Worm (Caenorhabditis elegans) whole organism, L4 larva: ENCODE measurements around the gene gst-32.

Experiments
- D1046.2 ChIP-seq: fragments of 200-800 bp; sonication (Bioruptor generic); IDR thresholded peaks from 2 replicates; pipeline ENCODE4 v1.3.6; 2022; ENCODE audit warnings: missing genetic modification characterization, missing compliant biosample characterization
- F10B5.3 ChIP-seq: sonication (generic microtip); optimal IDR thresholded peaks from 2 replicates; lab custom pipeline; 2016; ENCODE audit warnings: mild to moderate bottlenecking, missing genetic modification characterization, missing compliant biosample characterization
- F44E2.7 ChIP-seq: fragments of 200-800 bp; sonication (Bioruptor generic); IDR thresholded peaks from 2 replicates; pipeline ENCODE4 v2.1.2; 2022; ENCODE audit warnings: missing genetic modification characterization, missing compliant biosample characterization
- F49E8.2 ChIP-seq: sonication (generic microtip); optimal IDR thresholded peaks from 2 replicates; lab custom pipeline; 2016; ENCODE audit warnings: missing compliant biosample characterization, mild to moderate bottlenecking, missing genetic modification characterization, borderline replicate concordance
- T26A8.4 ChIP-seq: fragments of 200-800 bp; sonication (Bioruptor generic); IDR thresholded peaks from 2 replicates; pipeline ENCODE4 v1.3.6; 2022; ENCODE audit warnings: missing genetic modification characterization, missing compliant biosample characterization
- Y48G9A.11 ChIP-seq: fragments of 200-800 bp; sonication (Bioruptor generic); IDR thresholded peaks from 2 replicates; pipeline ENCODE4 v1.3.6; 2022; ENCODE audit warnings: missing genetic modification reagents, missing genetic modification characterization, missing compliant biosample characterization
- Y5F2A.4 ChIP-seq: fragments of 200-800 bp; sonication (Bioruptor generic); optimal IDR thresholded peaks from 2 replicates; lab custom pipeline; 2018; ENCODE audit warnings: mild to moderate bottlenecking, missing genetic modification characterization, missing compliant biosample characterization
- ZK546.5 ChIP-seq, 2 experiments: sonication (generic microtip); optimal IDR thresholded peaks; 2 replicates each; lab custom pipeline; 2017; ENCODE audit warnings: missing biosample characterization in 2 of 2, missing genetic modification characterization in 2 of 2
- aha-1 ChIP-seq: fragments of 150-350 bp; peaks from one replicate; lab custom pipeline; 2014; ENCODE audit warnings: missing biosample characterization, missing genetic modification characterization
- ama-1 ChIP-seq: fragments of 150-350 bp; optimal IDR thresholded peaks from 2 replicates; lab custom pipeline; 2014; ENCODE audit warnings: inconsistent platforms, mixed read lengths
- arid-1 ChIP-seq: fragments of 200-800 bp; sonication (Bioruptor generic); conservative IDR thresholded peaks from 2 replicates; pipeline ENCODE4 v1.3.6; 2022; ENCODE audit warnings: missing genetic modification reagents, missing genetic modification characterization, missing compliant biosample characterization
- ceh-28 ChIP-seq: fragments of 150-350 bp; optimal IDR thresholded peaks from 2 replicates; lab custom pipeline; 2014; ENCODE audit warnings: missing biosample characterization, missing genetic modification reagents, missing genetic modification characterization
- ceh-62 ChIP-seq: sonication (generic microtip); optimal IDR thresholded peaks from 2 replicates; lab custom pipeline; 2017; ENCODE audit warnings: missing biosample characterization, missing genetic modification characterization
- cey-2 ChIP-seq: sonication (generic microtip); optimal IDR thresholded peaks from 3 replicates; lab custom pipeline; 2017; ENCODE audit warnings: missing genetic modification characterization, mild to moderate bottlenecking, missing compliant biosample characterization, antibody characterized with exemption, borderline replicate concordance; ENCODE audit not compliant: insufficient read depth
- ctbp-1 ChIP-seq: fragments of 200-800 bp; sonication (Bioruptor generic); IDR thresholded peaks from 2 replicates; pipeline ENCODE4 v1.3.6; 2022; ENCODE audit warnings: missing genetic modification reagents, missing genetic modification characterization, missing compliant biosample characterization
- daf-8 ChIP-seq: fragments of 200-800 bp; sonication (Bioruptor generic); IDR thresholded peaks from 2 replicates; pipeline ENCODE4 v1.3.6; 2022; ENCODE audit warnings: missing genetic modification characterization, missing compliant biosample characterization
- dmd-9 ChIP-seq: fragments of 200-800 bp; sonication (Bioruptor generic); IDR thresholded peaks from 2 replicates; pipeline ENCODE4 v1.3.6; 2022; ENCODE audit warnings: missing genetic modification reagents, missing genetic modification characterization, missing compliant biosample characterization
- hif-1 ChIP-seq, 2 experiments: sonication (generic microtip); optimal IDR thresholded peaks; 2 replicates each; lab custom pipeline; 2016 to 2017; ENCODE audit warnings: missing compliant biosample characterization in 2 of 2, missing genetic modification characterization in 2 of 2, missing genetic modification reagents in 2 of 2, missing genotype in 2 of 2, mild to moderate bottlenecking in 1 of 2
- hlh-11 ChIP-seq: fragments of 200-800 bp; sonication (Bioruptor generic); optimal IDR thresholded peaks from 2 replicates; lab custom pipeline; 2018; ENCODE audit warnings: mild to moderate bottlenecking, missing genetic modification characterization, missing compliant biosample characterization
- lin-1 ChIP-seq: fragments of 200-800 bp; sonication (Bioruptor generic); IDR thresholded peaks from 2 replicates; pipeline ENCODE4 v1.3.6; 2022; ENCODE audit warnings: missing genetic modification reagents, missing genetic modification characterization, missing compliant biosample characterization
- lin-38 ChIP-seq: fragments of 200-800 bp; sonication (Bioruptor generic); IDR thresholded peaks from 2 replicates; pipeline ENCODE4 v1.3.6; 2022; ENCODE audit warnings: missing genetic modification reagents, missing genetic modification characterization, missing compliant biosample characterization
- lin-39 ChIP-seq: fragments of 150-350 bp; optimal IDR thresholded peaks from 2 replicates; lab custom pipeline; 2014; ENCODE audit warnings: missing biosample characterization, missing genetic modification reagents, missing genetic modification characterization
- lsy-2 ChIP-seq, 2 experiments: fragments of 150-350 bp in 1 of 2; sonication (generic microtip) in 1 of 2; optimal IDR thresholded peaks; 2 replicates each; lab custom pipeline; 2014 to 2017; ENCODE audit warnings: missing biosample characterization in 2 of 2, missing genetic modification characterization in 2 of 2
- mdl-1 ChIP-seq, 2 experiments: fragments of 150-350 bp in 1 of 2; sonication (generic microtip) in 1 of 2; optimal IDR thresholded peaks; 2 replicates each; lab custom pipeline; 2014 to 2017; ENCODE audit warnings: missing biosample characterization in 2 of 2, missing genetic modification characterization in 2 of 2
- nhr-10 ChIP-seq: fragments of 150-350 bp; optimal IDR thresholded peaks from 2 replicates; lab custom pipeline; 2014; ENCODE audit warnings: missing biosample characterization, missing genetic modification characterization
- nhr-237 ChIP-seq: sonication (generic microtip); optimal IDR thresholded peaks from 2 replicates; lab custom pipeline; 2017; ENCODE audit warnings: missing biosample characterization, missing genetic modification characterization
- nhr-28 ChIP-seq: fragments of 150-350 bp; optimal IDR thresholded peaks from 2 replicates; lab custom pipeline; 2014; ENCODE audit warnings: missing biosample characterization, missing genetic modification characterization
- nhr-76 ChIP-seq: fragments of 150-350 bp; optimal IDR thresholded peaks from 2 replicates; lab custom pipeline; 2014; ENCODE audit warnings: missing biosample characterization, missing genetic modification characterization
- pqm-1 ChIP-seq: sonication (generic microtip); optimal IDR thresholded peaks from 2 replicates; lab custom pipeline; 2017; ENCODE audit warnings: missing biosample characterization, missing genetic modification characterization
- saeg-2 ChIP-seq: fragments of 200-800 bp; sonication (Bioruptor generic); IDR thresholded peaks from 2 replicates; pipeline ENCODE4 v1.3.6; 2022; ENCODE audit warnings: missing genetic modification reagents, missing genetic modification characterization, missing compliant biosample characterization
- skn-1 ChIP-seq: fragments of 150-350 bp; optimal IDR thresholded peaks from 2 replicates; lab custom pipeline; 2014; ENCODE audit warnings: missing biosample characterization, missing genetic modification characterization
- tag-97 ChIP-seq: fragments of 200-800 bp; sonication (Bioruptor generic); IDR thresholded peaks from 2 replicates; pipeline ENCODE4 v1.3.6; 2022; ENCODE audit warnings: missing genetic modification characterization, missing compliant biosample characterization
- unc-130 ChIP-seq: sonication (generic microtip); optimal IDR thresholded peaks from 2 replicates; lab custom pipeline; 2016; ENCODE audit warnings: missing genetic modification reagents, missing genetic modification characterization, missing compliant biosample characterization
- unc-62 ChIP-seq, 3 experiments: fragments of 150-350 bp in 1 of 3; sonication (generic microtip); optimal IDR thresholded peaks in 2 of 3; peaks in 1 of 3; 1 replicate in 1 of 3; 2 replicates in 2 of 3; lab custom pipeline; 2014 to 2017; ENCODE audit warnings: missing biosample characterization in 3 of 3, missing genetic modification characterization in 3 of 3, missing genetic modification reagents in 3 of 3, missing genotype in 1 of 3
- zfp-3 ChIP-seq: fragments of 200-800 bp; sonication (Bioruptor generic); conservative IDR thresholded peaks from 2 replicates; pipeline ENCODE4 v1.3.6; 2022; ENCODE audit warnings: missing genetic modification reagents, missing genetic modification characterization, missing compliant biosample characterization

Gene gst-32

DNA sequence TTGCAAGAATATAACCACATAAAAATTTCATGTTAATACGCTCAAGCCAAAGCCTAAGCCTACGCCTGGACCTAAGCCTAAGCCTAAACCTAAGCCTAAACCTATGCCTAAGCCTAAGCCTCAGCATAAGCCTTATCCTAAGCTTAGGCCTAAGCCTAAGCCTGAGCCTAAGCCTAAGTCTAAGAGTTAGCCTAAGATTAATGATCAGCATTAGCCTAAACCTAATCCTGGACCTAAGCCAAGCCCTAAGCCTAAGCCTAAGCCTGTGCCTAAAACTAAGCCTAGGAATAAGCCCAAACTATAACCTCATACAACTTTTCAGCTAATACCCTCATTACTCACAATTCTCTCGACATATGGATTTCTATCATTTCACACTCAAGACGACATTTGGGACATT, 20.0 kb downstream of the gst-32 start:
- TF ChIP-seq Y48G9A.11 (GFP tag; lab: Robert Waterston, UW): no peak
- TF ChIP-seq aha-1 (tag; lab: Kevin White, UChicago): peak; percentile 53

DNA sequence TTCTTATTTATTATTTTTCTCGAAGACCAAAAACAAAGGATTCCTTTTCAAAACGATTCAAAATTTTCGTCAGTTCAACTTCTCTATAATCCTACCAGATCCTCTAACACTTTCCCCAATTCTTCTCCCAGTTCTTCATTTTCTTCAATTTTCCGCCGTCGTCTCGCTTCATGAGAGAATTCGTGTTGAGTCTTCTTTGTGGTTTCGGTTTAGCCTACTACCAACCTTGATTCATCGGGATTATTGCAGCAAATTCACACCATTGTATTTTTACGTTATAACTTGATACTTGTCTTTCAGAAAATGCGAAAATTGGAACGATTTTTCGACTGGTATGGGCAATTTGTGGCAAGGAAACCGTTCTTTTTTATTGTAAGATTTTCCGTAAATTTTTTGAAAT, 20.5 kb downstream of the gst-32 start, which contains the start of gene ptr-20:
Gene ptr-20, plus strand, starts transcription at position 301 of the 400 bp plus-strand sequence.
- TF ChIP-seq daf-8 (GFP tag; lab: Robert Waterston, UW): no peak
- TF ChIP-seq lin-1 (GFP tag; lab: Robert Waterston, UW): no peak
- no peak for TF ChIP-seq ceh-28
- no peak for TF ChIP-seq lin-39
- no peak for TF ChIP-seq arid-1 (GFP tag; lab: Robert Waterston, UW)
- no peak for TF ChIP-seq ceh-62 (tag; lab: Kevin White, UChicago)
- no peak for TF ChIP-seq saeg-2
- TF ChIP-seq Y48G9A.11 (GFP tag; lab: Robert Waterston, UW): no peak
- TF ChIP-seq T26A8.4: no peak
- no peak for TF ChIP-seq D1046.2 (GFP tag; lab: Robert Waterston, UW)
- no peak for TF ChIP-seq nhr-237
- TF ChIP-seq lin-38 (GFP tag; lab: Robert Waterston, UW): no peak
- no peak for TF ChIP-seq zfp-3 (GFP tag; lab: Robert Waterston, UW)
- TF ChIP-seq dmd-9 (GFP tag; lab: Robert Waterston, UW): no peak
- no peak for TF ChIP-seq nhr-28 (tag; lab: Kevin White, UChicago)
- TF ChIP-seq nhr-10 (tag; lab: Kevin White, UChicago): no peak
- TF ChIP-seq F49E8.2 (tag; lab: Kevin White, UChicago): no peak
- TF ChIP-seq nhr-76 (tag; lab: Kevin White, UChicago): no peak
- TF ChIP-seq cey-2: no peak

DNA sequence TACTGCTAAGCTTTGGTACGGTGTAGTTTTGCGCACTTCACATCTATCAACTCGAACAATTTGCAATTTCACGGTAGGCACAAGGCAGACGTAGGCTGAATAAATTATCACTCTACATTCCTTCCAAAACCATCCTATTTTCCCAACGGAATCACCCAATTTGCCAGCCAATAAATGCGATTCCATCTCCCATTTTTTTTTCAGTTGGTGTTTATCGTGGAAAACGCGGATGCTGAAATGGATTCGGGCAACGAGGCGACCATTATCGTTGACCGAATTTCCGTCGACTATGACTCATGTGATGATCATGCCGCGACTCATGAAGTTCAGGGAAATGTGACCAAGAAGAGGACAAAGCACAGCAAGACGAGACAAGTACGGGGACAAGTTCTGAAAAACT, 30.0 kb downstream of the gst-32 start:
- TF ChIP-seq unc-62 (GFP tag; optimal IDR thresholded peaks at IDR 0.05 in 1 of 2; lab: Kevin White, UChicago) (peak in 1 of 2 experiments; percentile 52), unc-62 (tag; optimal IDR thresholded peaks at IDR 0.05; lab: Kevin White, UChicago) (no peak), ctbp-1 (GFP tag; lab: Robert Waterston, UW) (no peak), aha-1 (tag; lab: Kevin White, UChicago) (peak; percentile 46)

DNA sequence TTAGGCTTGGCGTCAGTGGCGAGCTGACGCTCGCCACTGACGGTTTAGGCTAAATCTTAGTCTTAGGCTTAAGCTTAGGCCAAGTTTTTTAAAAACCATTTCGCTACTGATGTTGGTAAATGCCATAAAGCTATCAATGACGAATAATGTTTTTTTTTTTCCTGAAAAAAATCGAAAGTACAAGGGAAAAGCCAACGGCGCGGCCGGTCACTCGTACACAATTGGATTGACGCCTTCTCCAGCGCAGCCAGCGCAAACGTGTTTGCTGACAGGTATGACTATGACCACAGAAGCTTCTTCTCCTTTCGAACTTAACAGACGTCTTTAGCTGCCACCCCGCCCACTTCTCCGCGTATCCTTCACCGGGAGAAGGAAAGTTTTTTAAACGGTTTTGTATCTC, 32.8 kb downstream of the gst-32 start, which contains the start of gene Y53F4B.27:
Gene Y53F4B.27, plus strand, starts transcription at position 301 of the 400 bp plus-strand sequence.
- no peak for TF ChIP-seq F10B5.3
- no peak for TF ChIP-seq ama-1
- no peak for TF ChIP-seq F44E2.7
- TF ChIP-seq unc-130 (GFP tag; lab: Kevin White, UChicago): no peak
- TF ChIP-seq Y5F2A.4 (GFP tag; lab: Kevin White, UChicago): no peak
- no peak for TF ChIP-seq hif-1 (tag; optimal IDR thresholded peaks at IDR 0.05; lab: Kevin White, UChicago)
- TF ChIP-seq pqm-1 (tag; lab: Kevin White, UChicago): no peak
- no peak for TF ChIP-seq F49E8.2 (tag; lab: Kevin White, UChicago)
- peak in 1 of 2 experiments; percentile 36 for TF ChIP-seq unc-62 (GFP tag; optimal IDR thresholded peaks at IDR 0.05 in 1 of 2; lab: Kevin White, UChicago)
- no peak for TF ChIP-seq unc-62 (tag; optimal IDR thresholded peaks at IDR 0.05; lab: Kevin White, UChicago)
- TF ChIP-seq lsy-2 (tag; optimal IDR thresholded peaks at IDR 0.05; lab: Kevin White, UChicago): no peak
- TF ChIP-seq ZK546.5 (tag; optimal IDR thresholded peaks at IDR 0.05; lab: Kevin White, UChicago): no peak
- no peak for TF ChIP-seq skn-1 (tag; lab: Kevin White, UChicago)
- no peak for TF ChIP-seq mdl-1 (tag; optimal IDR thresholded peaks at IDR 0.05; lab: Kevin White, UChicago)
- TF ChIP-seq tag-97 (GFP tag; lab: Robert Waterston, UW): no peak
- TF ChIP-seq hlh-11 (tag; lab: Kevin White, UChicago): peak; percentile 24
- TF ChIP-seq aha-1 (tag; lab: Kevin White, UChicago): peak; percentile 96
